Worm (Caenorhabditis elegans): ENCODE measurements around the gene F52C9.3.

F52C9.3 gene

DNA sequence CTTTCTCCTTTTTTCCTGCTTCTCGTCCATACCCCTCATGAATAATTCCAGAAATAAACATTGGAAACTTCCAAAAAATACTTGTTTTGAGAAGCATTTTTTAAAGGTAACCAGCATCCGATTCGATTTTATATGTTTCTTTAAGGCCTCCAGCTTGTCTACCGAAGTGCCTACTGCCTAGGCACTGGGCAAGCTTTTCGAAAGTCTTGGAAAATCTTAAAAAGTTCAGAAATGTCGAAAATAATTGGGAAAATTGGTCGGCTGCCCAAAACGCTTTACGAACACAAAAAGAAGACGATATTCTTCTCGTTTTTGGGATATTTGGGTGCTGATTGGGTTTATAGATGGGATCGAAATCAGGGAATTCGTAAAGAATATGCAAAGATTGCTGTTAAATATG, at the start of gene F52C9.3:
F52C9.3 (plus strand) TSS at position 225 of the 400 bp plus-strand sequence.
- TF ChIP-seq unc-62 (GFP tag; optimal IDR thresholded peaks at IDR 0.05): no peak

DNA sequence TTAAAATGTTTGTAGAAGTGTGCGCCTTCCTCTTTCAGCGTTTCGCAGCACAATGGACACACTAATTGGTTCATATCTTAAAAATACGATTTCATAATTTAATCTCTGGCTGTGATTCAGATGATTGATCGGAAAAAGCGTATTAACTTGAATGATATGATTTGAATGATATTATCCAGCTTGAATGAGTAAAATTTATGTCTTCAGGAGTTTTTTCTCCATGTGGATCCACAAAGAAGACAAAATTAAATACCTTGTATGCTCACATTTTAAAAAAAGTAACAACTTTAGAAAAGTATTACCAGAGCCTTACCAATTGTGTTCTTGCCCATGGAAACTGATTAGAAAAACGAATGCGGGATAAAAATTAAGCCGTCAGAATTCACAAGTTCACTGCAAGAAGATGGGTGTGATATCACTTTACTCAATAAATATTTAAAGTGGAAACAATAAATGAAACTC, 48.3 kb upstream of the F52C9.3 start, which contains the start of gene ztf-8:
ztf-8 (minus strand) TSS at position 76 of the 462 bp plus-strand sequence.
- TF ChIP-seq unc-62 (GFP tag; optimal IDR thresholded peaks at IDR 0.05): no peak

DNA sequence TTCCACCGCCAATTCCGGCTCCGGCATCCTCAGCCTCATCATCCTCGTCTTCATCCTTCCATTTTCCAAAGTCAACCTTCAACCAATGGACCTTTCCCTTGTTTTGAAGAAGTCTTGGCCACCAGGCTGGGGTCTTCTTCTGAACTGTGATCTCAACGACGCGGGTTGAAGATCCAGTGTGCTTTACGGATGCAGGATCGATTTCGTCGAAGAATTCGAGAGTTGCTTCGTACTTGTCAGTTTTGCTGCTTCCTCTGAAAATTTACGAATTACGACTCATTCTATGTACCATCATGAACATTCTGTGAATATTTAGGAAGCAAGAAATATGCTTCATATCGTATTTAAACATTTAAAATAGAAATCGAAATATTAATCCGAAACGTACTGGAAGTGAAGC, 47.4 kb upstream of the F52C9.3 start:
- TF ChIP-seq unc-62 (GFP tag; optimal IDR thresholded peaks at IDR 0.05): no peak

DNA sequence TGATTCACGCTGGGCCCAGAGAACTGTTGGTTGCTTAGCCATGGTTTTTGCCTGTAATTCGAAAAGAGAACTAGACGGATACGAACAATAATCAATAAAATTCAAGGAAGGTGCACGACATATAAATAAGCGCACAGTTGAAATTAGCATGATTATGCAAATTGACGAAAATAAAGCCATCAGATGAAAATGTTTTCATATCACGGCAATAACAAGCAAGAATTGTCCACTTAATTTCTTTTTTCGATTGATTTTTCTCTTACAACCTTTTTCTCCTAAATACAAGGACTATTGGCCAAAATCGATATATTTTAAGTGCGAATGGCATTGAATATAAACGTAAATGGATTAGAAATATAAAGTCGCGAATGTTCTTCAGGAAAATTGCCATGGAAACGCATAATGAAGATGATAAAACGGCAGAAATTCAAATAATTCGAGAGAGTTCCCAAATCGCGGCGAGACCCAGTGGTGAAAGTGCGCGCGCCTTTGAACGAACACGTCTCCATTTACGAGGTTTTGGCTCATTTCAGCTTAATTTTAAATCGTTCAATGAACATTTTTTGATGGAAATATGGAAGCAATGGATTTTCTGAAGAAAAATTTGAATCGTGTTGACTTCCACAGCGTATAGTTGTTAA, 46.9 kb upstream of the F52C9.3 start, which contains the start of the genes daf-41 and toc-1:
daf-41 (minus strand) TSS at position 51 of the 641 bp plus-strand sequence.
toc-1 (plus strand) TSS at position 537 of the 641 bp plus-strand sequence.
- no peak for TF ChIP-seq unc-62 (GFP tag; optimal IDR thresholded peaks at IDR 0.05)

DNA sequence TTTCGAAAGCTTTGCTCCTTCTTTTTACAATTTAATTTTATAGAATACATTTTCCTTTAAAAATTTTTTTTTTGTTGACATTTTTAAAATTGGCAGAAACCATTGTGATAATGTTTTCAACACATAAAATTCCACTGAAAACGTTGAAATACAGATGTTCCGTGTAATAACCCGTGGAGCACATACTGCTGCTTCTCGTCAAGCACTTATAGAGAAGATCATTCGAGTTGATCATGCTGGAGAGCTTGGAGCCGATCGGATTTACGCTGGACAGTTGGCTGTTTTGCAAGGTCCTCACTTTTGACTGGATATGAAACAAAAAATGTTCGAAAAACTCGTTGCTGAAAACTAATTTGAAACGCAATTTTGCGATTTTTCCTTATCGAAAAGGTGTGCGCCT, 43.9 kb upstream of the F52C9.3 start, which contains the start of gene clk-1:
clk-1 (plus strand) TSS at position 155 of the 400 bp plus-strand sequence.
- no peak for TF ChIP-seq unc-62 (GFP tag; optimal IDR thresholded peaks at IDR 0.05)

DNA sequence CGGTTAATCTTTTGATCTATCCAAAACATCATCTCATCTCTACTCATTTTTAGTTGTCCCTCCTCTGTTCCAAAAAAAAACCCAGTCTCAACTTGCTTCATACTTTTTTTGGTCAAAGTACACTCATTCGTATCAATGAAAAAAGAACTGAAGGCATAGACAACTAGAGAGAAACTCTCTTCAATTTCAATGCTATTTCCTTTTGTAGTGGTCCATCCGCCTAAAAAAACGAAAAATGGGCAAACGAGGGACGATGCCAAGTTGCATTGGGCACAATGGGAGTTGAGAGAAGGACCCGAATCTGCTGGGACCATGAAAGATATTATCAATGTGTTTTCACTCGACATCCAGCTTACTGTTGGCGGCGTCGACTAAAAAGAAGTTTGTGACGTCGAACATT, 41.5 kb upstream of the F52C9.3 start:
- no peak for TF ChIP-seq unc-62 (GFP tag; optimal IDR thresholded peaks at IDR 0.05)

DNA sequence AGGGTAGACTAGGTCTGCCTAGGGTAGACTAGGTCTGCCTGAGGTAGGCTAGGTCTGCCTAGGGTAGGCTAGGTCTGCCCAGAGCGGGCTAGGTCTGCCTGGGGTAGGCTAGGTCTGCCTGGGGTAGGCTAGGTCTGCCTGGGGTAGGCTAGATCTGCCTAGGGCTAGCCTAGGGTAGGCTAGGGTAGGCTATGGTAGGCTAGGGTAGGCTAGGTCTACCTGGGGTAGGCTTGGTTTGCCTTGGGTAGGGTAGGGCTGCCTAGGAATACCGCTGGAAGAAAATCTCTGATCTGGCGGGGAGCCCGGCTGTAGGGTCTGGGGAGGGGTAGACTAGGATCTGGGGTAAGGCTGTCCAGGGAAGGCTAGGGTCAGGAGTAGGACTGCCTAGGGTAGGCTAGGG, 36.2 kb upstream of the F52C9.3 start:
- no peak for TF ChIP-seq unc-62 (GFP tag; optimal IDR thresholded peaks at IDR 0.05)

DNA sequence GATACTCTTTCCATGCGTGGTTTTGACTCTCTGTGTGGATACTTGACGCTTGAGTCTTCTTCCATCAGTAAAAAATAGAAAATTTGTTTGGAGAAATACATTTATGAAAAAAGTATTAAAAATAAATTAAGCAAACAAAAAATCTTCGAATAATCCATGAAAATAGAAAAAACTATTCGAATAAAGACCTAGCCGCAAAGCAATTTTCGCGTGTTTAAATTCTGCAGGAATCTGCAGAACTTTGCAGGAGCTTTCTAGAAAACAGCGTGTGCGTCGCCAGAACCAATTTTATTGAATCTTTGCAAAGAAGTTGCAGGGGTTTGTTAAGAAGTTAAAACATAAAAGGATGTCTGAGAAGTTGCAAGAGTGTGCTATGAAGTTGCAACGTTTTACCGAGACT, 35.5 kb upstream of the F52C9.3 start, which contains the start of gene ZC395.11:
ZC395.11 (minus strand) TSS at position 101 of the 400 bp plus-strand sequence.
- no peak for TF ChIP-seq unc-62 (GFP tag; optimal IDR thresholded peaks at IDR 0.05)

DNA sequence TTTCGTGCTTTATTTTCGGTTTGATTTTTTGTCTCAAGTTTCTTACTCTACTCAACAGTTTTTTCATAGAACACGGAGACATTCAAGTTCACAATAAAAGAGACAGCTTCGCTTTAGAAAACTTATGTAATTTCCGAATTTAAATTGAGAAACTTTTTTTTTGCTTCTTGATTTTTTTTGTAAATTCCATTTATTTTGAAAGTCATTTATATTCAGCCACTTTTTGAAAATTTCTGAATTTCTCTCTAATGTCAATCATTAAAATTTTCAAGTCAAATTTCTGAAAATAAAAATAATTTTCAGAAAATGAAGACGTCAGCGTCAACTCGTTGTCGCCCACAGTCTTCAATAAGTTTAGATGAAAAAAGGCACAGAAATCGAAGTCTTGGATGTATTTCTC, 33.8 kb upstream of the F52C9.3 start, which contains the start of gene T15B12.1:
T15B12.1 (plus strand) TSS at position 301 of the 400 bp plus-strand sequence.
- TF ChIP-seq unc-62 (GFP tag; optimal IDR thresholded peaks at IDR 0.05): no peak

DNA sequence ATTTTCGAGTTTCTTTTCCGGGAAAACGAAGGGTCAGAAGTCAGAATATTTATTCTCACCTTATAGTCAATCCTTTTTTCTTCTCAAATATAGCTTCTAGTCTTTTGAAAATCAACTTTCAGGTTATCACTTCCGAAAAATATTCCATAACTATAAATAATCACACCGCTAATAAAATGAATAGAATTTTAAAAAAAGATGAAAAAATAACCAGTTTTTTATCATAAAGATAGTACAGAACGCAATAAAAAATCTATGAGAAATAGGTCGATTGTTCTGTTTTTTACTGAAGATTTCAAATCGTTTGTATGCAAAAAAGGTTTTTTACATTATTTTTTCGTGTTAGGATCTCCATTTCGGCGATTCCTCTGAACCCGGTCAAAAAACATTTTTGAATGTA, 31.5 kb upstream of the F52C9.3 start:
- no peak for TF ChIP-seq unc-62 (GFP tag; optimal IDR thresholded peaks at IDR 0.05)

DNA sequence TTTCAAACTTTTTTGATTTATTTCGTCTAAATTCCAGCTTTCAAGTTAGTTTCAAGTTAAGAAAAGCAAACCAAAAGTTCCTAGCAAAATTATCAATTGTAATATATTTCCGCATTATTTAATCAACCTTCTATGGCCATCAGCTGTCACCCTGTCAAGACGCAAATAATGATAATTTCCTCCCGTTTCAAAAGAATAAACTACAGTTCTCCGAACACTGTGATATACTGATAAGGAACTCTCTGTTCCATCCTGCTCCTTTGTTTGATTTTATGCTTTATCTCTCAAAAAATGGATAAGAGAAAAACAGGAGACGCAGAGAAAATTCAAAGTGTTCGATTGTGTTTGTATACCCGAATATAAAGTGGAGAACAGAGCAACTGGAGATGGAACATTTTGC, 30.4 kb upstream of the F52C9.3 start:
- no peak for TF ChIP-seq unc-62 (GFP tag; optimal IDR thresholded peaks at IDR 0.05)

DNA sequence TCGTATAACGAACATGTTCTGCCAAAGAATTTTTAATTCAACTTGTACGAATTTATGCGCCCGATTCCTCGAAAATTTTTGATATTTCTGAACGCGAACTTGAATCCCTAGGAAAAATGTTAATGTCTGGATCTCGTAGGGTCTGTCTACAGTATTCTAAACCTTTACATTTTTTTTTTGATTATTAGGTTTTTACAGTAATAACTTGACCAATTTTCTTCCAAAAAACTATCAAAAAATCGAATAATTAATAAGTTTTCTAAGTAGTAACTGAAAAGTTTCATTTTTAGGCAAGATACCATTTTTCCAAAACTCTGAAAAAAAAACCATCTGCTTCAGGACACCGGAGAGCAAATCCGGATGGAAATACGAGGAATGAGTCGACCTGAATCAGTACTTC, 27.4 kb upstream of the F52C9.3 start:
- TF ChIP-seq unc-62 (GFP tag; optimal IDR thresholded peaks at IDR 0.05): no peak

DNA sequence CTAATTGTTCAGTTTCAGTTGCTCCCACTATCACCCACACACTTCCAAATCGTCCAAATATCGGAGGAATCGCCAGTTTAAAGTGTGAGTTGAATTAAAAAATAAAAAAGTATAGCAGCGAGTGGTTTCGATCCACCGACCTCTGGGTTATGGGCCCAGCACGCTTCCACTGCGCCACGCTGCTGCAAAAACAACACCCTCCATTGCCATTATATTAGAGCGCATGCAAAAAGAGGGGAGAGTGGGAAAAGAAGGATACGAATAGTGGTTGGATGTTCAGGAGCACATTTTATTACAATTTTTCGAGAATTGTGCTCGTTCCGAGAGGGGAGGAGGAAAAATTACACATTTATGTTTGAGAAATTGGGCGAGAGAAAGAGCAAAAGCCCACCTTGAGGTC, 26.8 kb upstream of the F52C9.3 start:
- TF ChIP-seq unc-62 (GFP tag; optimal IDR thresholded peaks at IDR 0.05): no peak

DNA sequence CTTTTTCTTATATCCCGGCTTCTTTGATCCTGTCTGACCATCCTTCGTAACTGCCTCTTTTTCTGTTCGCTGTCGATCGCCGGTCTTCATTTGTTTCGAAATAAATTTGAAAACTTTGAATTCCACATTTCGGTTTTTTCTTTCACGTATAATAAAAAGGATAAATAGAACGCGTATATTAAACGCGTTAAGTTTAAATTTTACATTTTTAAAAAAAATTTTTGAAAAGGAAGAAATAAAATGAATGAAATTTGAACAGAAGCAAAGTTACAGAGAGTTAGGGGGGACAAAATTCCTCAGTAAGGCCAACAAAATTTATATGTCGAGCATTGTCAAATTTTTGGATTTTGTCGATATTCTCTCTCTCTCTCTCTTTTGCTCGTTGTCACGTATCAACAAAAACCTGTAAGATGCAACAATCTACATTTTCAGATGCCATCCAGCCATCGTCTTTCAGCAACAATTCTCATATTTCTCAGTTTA, 19.9 kb upstream of the F52C9.3 start, which contains the start of the genes T15B12.2 and F52C9.5:
T15B12.2 (minus strand) TSS at position 101 of the 483 bp plus-strand sequence.
F52C9.5 (plus strand) TSS at position 433 of the 483 bp plus-strand sequence.
- TF ChIP-seq unc-62 (GFP tag; optimal IDR thresholded peaks at IDR 0.05): no peak

DNA sequence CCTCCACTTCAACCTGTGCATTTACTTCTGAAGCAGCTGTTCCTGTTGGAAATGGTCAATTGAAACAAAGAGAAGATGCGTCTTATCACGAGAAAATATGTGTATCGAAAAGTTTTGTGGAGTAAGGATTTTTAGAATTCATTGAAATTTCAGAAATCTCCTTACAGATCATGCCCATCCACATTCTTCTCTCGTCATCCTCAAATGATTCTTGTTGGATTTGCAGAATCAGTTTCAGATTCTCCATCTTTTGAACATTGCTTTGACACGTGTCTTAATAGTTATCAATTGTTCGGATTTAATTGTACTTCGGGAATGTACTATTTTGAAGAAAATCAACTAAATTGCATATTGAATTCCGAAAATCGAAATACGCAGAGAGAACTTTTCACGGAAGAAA, 17.6 kb upstream of the F52C9.3 start:
- TF ChIP-seq unc-62 (GFP tag; optimal IDR thresholded peaks at IDR 0.05): no peak

DNA sequence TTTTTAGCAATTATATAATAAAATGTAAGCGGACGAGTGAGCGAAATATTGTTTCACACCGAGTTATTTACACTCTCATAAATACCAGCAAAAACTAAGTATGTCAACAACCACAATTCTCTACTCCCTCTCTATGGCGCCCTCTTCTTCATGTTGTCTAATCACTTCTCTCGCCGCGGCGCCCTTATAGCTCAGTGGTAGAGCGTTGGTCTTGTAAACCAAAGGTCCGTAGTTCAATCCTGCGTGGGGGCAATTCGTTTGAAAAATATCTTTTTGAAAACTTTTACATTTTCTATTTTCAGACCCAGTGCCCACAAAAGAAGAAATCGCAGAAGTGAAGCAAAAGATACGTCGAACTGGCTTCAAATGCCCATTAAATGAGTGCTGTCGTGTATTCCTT, 16.0 kb upstream of the F52C9.3 start:
- TF ChIP-seq unc-62 (GFP tag; optimal IDR thresholded peaks at IDR 0.05): no peak

DNA sequence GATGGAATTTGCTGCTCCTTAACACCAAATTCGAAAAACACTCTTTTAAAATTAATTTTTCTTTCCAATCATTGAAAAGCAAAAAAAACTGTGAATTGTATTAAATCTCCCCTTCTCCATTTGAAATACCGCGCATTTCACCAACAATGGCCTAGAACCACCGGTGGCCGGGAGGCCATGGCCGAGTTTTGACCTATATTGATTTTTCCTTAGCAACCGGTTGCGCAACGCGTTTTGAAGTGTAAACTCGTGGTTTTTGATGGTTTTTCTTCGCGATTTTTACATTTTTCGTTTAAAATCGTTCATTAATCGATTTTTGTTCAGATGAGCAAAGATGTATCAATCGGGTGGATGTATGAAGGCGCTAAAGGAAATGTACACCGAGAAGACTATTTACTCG, 13.4 kb upstream of the F52C9.3 start, which contains the start of gene mog-3:
mog-3 (plus strand) TSS at position 319 of the 400 bp plus-strand sequence.
- TF ChIP-seq unc-62 (GFP tag; optimal IDR thresholded peaks at IDR 0.05): no peak

All from whole organism, dauer.